Worm (Caenorhabditis elegans) whole organism, L1 larva: ENCODE data around the gene K02D10.1.

Experiments
- C04F5.9 ChIP-seq: sonication (generic microtip); optimal IDR thresholded peaks from 2 replicates; lab custom pipeline; 2016; ENCODE audit warnings: missing genetic modification characterization, missing compliant biosample characterization
- C16A3.4 ChIP-seq: fragments of 150-350 bp; optimal IDR thresholded peaks from 2 replicates; lab custom pipeline; 2014; ENCODE audit warnings: missing biosample characterization, missing genetic modification characterization
- aly-2 ChIP-seq: fragments of 150-350 bp; optimal IDR thresholded peaks from 2 replicates; lab custom pipeline; 2014; ENCODE audit warnings: missing biosample characterization, missing genetic modification characterization
- ama-1 ChIP-seq: fragments of 150-350 bp; optimal IDR thresholded peaks from 2 replicates; lab custom pipeline; 2014
- blmp-1 ChIP-seq: fragments of 150-350 bp; optimal IDR thresholded peaks from 2 replicates; lab custom pipeline; 2014; ENCODE audit warnings: missing biosample characterization, missing genetic modification characterization
- ceh-63 ChIP-seq: fragments of 200-800 bp; sonication (Bioruptor generic); optimal IDR thresholded peaks from 2 replicates; lab custom pipeline; 2018; ENCODE audit warnings: mild to moderate bottlenecking, missing genetic modification characterization, missing compliant biosample characterization
- ceh-8 ChIP-seq: fragments of 200-800 bp; sonication (Bioruptor generic); optimal IDR thresholded peaks from 2 replicates; lab custom pipeline; 2018; ENCODE audit warnings: mild to moderate bottlenecking, missing genetic modification characterization, moderate library complexity, missing compliant biosample characterization
- ceh-90 ChIP-seq: sonication (generic microtip); optimal IDR thresholded peaks from 2 replicates; lab custom pipeline; 2016; ENCODE audit warnings: missing genetic modification characterization, missing compliant biosample characterization
- ces-1 ChIP-seq: fragments of 150-350 bp; optimal IDR thresholded peaks from 2 replicates; lab custom pipeline; 2014; ENCODE audit warnings: missing biosample characterization, missing genetic modification reagents, missing genetic modification characterization
- dpl-1 ChIP-seq, 3 experiments: fragments of 150-350 bp in 2 of 3; sonication (generic microtip) in 1 of 3; optimal IDR thresholded peaks; 2 replicates each; lab custom pipeline; 2014 to 2017; ENCODE audit warnings: missing biosample characterization in 3 of 3, missing genetic modification characterization in 3 of 3, missing genetic modification reagents in 3 of 3
- egl-13 ChIP-seq: sonication (generic microtip); optimal IDR thresholded peaks from 2 replicates; lab custom pipeline; 2016; ENCODE audit warnings: missing genotype, missing genetic modification reagents, missing genetic modification characterization, missing compliant biosample characterization
- egl-27 ChIP-seq, 2 experiments: fragments of 150-350 bp in 1 of 2; sonication (generic microtip); optimal IDR thresholded peaks; 3 replicates each; lab custom pipeline; 2017 to 2018; ENCODE audit warnings: missing biosample characterization in 2 of 2, missing genetic modification characterization in 2 of 2, missing genetic modification reagents in 2 of 2
- elt-3 ChIP-seq, 6 experiments: fragments of 150-350 bp in 1 of 6; sonication (generic microtip); optimal IDR thresholded peaks; 2 replicates each; lab custom pipeline; 2017 to 2018; ENCODE audit warnings: missing biosample characterization in 6 of 6, missing genetic modification characterization in 6 of 6, inconsistent platforms in 1 of 6
- ets-5 ChIP-seq: fragments of 200-800 bp; sonication (Bioruptor generic); IDR thresholded peaks from 2 replicates; pipeline ENCODE4 v1.3.6; 2022; ENCODE audit warnings: missing genetic modification characterization, missing compliant biosample characterization
- fkh-10 ChIP-seq: sonication (generic microtip); optimal IDR thresholded peaks from 2 replicates; lab custom pipeline; 2017; ENCODE audit warnings: missing biosample characterization, missing genetic modification reagents, missing genetic modification characterization
- fkh-8 ChIP-seq: sonication (generic microtip); optimal IDR thresholded peaks from 2 replicates; lab custom pipeline; 2016; ENCODE audit warnings: mild to moderate bottlenecking, missing genetic modification characterization, missing compliant biosample characterization
- grh-1 ChIP-seq: fragments of 200-800 bp; sonication (Bioruptor generic); IDR thresholded peaks from 2 replicates; pipeline ENCODE4 v1.3.6; 2022; ENCODE audit warnings: missing genetic modification reagents, missing genetic modification characterization, missing compliant biosample characterization
- hlh-17 ChIP-seq: fragments of 200-800 bp; sonication (Bioruptor generic); optimal IDR thresholded peaks from 2 replicates; lab custom pipeline; 2018; ENCODE audit warnings: missing genetic modification characterization, mild to moderate bottlenecking, missing compliant biosample characterization, moderate library complexity, borderline replicate concordance
- hlh-4 ChIP-seq: sonication (generic microtip); optimal IDR thresholded peaks from 2 replicates; lab custom pipeline; 2016; ENCODE audit warnings: mild to moderate bottlenecking, missing genetic modification characterization, missing compliant biosample characterization
- hpl-2 ChIP-seq: fragments of 150-350 bp; optimal IDR thresholded peaks from 2 replicates; lab custom pipeline; 2014; ENCODE audit warnings: missing biosample characterization, missing genetic modification reagents, missing genetic modification characterization
- jun-1 ChIP-seq: fragments of 150-350 bp; optimal IDR thresholded peaks from 2 replicates; lab custom pipeline; 2014; ENCODE audit warnings: missing biosample characterization, missing genetic modification reagents, missing genetic modification characterization
- lin-15B ChIP-seq: fragments of 150-350 bp; sonication (generic microtip); optimal IDR thresholded peaks from 3 replicates; lab custom pipeline; 2014; ENCODE audit warnings: missing biosample characterization, missing genetic modification characterization
- lin-35 ChIP-seq, 2 experiments: fragments of 150-350 bp; optimal IDR thresholded peaks; 2 replicates each; lab custom pipeline; 2014; ENCODE audit warnings: missing biosample characterization in 2 of 2, missing genetic modification characterization in 2 of 2, missing genetic modification reagents in 2 of 2
- lin-39 ChIP-seq: fragments of 150-350 bp; optimal IDR thresholded peaks from 2 replicates; lab custom pipeline; 2014; ENCODE audit warnings: missing biosample characterization, missing genetic modification reagents, missing genetic modification characterization
- lir-3 ChIP-seq: sonication (generic microtip); optimal IDR thresholded peaks from 2 replicates; lab custom pipeline; 2016; ENCODE audit warnings: mild to moderate bottlenecking, missing genetic modification characterization, moderate library complexity, missing compliant biosample characterization; ENCODE audit not compliant: poor library complexity
- lsy-2 ChIP-seq, 2 experiments: fragments of 150-350 bp; optimal IDR thresholded peaks; 2 replicates each; lab custom pipeline; 2014; ENCODE audit warnings: missing biosample characterization in 2 of 2, missing genetic modification characterization in 2 of 2
- mab-9 ChIP-seq: fragments of 200-800 bp; sonication (Bioruptor generic); IDR thresholded peaks from 2 replicates; pipeline ENCODE4 v1.3.6; 2022; ENCODE audit warnings: missing genetic modification reagents, missing genetic modification characterization, missing compliant biosample characterization
- mdl-1 ChIP-seq, 2 experiments: fragments of 150-350 bp; optimal IDR thresholded peaks; 2 replicates each; lab custom pipeline; 2014 to 2017; ENCODE audit warnings: missing biosample characterization in 2 of 2, missing genetic modification characterization in 2 of 2, inconsistent platforms in 1 of 2
- mef-2 ChIP-seq: fragments of 150-350 bp; optimal IDR thresholded peaks from 2 replicates; lab custom pipeline; 2014; ENCODE audit warnings: missing biosample characterization, missing genetic modification characterization
- nhr-11 ChIP-seq: fragments of 150-350 bp; optimal IDR thresholded peaks from 2 replicates; lab custom pipeline; 2014; ENCODE audit warnings: missing biosample characterization, missing genetic modification characterization
- nhr-12 ChIP-seq: sonication (generic microtip); optimal IDR thresholded peaks from 2 replicates; lab custom pipeline; 2017; ENCODE audit warnings: missing biosample characterization, missing genetic modification characterization
- nhr-20 ChIP-seq: sonication (generic microtip); optimal IDR thresholded peaks from 2 replicates; lab custom pipeline; 2016; ENCODE audit warnings: mild to moderate bottlenecking, missing genetic modification characterization, missing compliant biosample characterization
- nhr-28 ChIP-seq: fragments of 150-350 bp; optimal IDR thresholded peaks from 2 replicates; lab custom pipeline; 2014; ENCODE audit warnings: missing biosample characterization, missing genetic modification characterization
- nhr-71 ChIP-seq: sonication (generic microtip); optimal IDR thresholded peaks from 2 replicates; lab custom pipeline; 2016; ENCODE audit warnings: mild to moderate bottlenecking, missing genetic modification characterization, moderate library complexity, missing compliant biosample characterization
- nhr-76 ChIP-seq: sonication (generic microtip); optimal IDR thresholded peaks from 2 replicates; lab custom pipeline; 2017; ENCODE audit warnings: missing biosample characterization, missing genetic modification characterization
- nhr-85 ChIP-seq: sonication (generic microtip); peaks from one replicate; lab custom pipeline; 2016; ENCODE audit warnings: missing genetic modification characterization, inconsistent platforms, missing compliant biosample characterization
- nhr-90 ChIP-seq: sonication (generic microtip); optimal IDR thresholded peaks from 2 replicates; lab custom pipeline; 2016; ENCODE audit warnings: mild to moderate bottlenecking, missing genetic modification characterization, missing compliant biosample characterization; ENCODE audit not compliant: poor library complexity
- rnt-1 ChIP-seq: sonication (generic microtip); optimal IDR thresholded peaks from 2 replicates; lab custom pipeline; 2016; ENCODE audit warnings: mild to moderate bottlenecking, missing genetic modification characterization, moderate library complexity, missing compliant biosample characterization
- skn-1 ChIP-seq: fragments of 150-350 bp; optimal IDR thresholded peaks from 2 replicates; lab custom pipeline; 2014; ENCODE audit warnings: missing biosample characterization, missing genetic modification characterization
- snpc-4 ChIP-seq: fragments of 150-350 bp; optimal IDR thresholded peaks from 2 replicates; lab custom pipeline; 2014; ENCODE audit warnings: missing biosample characterization, missing genetic modification characterization
- snu-23 ChIP-seq: sonication (generic microtip); optimal IDR thresholded peaks from 2 replicates; lab custom pipeline; 2016; ENCODE audit warnings: missing genetic modification characterization, missing compliant biosample characterization
- sox-4 ChIP-seq: sonication (generic microtip); optimal IDR thresholded peaks from 2 replicates; lab custom pipeline; 2016; ENCODE audit warnings: missing genetic modification characterization, missing compliant biosample characterization
- sptf-1 ChIP-seq: fragments of 150-350 bp; optimal IDR thresholded peaks from 2 replicates; lab custom pipeline; 2014; ENCODE audit warnings: missing biosample characterization, missing genetic modification characterization
- swsn-7 ChIP-seq: sonication (generic microtip); optimal IDR thresholded peaks from 2 replicates; lab custom pipeline; 2016; ENCODE audit warnings: missing genetic modification characterization, missing compliant biosample characterization
- tlp-1 ChIP-seq: fragments of 150-350 bp; optimal IDR thresholded peaks from 2 replicates; lab custom pipeline; 2014; ENCODE audit warnings: missing biosample characterization, missing genetic modification characterization
- unc-130 ChIP-seq: fragments of 150-350 bp; optimal IDR thresholded peaks from 2 replicates; lab custom pipeline; 2017; ENCODE audit warnings: missing biosample characterization, missing genetic modification characterization, inconsistent platforms
- unc-86 ChIP-seq: sonication (generic microtip); optimal IDR thresholded peaks from 2 replicates; lab custom pipeline; 2016; ENCODE audit warnings: missing genetic modification characterization, missing compliant biosample characterization
- vab-15 ChIP-seq: sonication (generic microtip); optimal IDR thresholded peaks from 2 replicates; lab custom pipeline; 2017; ENCODE audit warnings: missing genotype, mild to moderate bottlenecking, missing genetic modification characterization, missing compliant biosample characterization
- xbp-1 ChIP-seq: sonication (generic microtip); optimal IDR thresholded peaks from 2 replicates; lab custom pipeline; 2016; ENCODE audit warnings: missing genetic modification characterization, missing compliant biosample characterization
- zag-1 ChIP-seq: fragments of 150-350 bp; optimal IDR thresholded peaks from 2 replicates; lab custom pipeline; 2014; ENCODE audit warnings: missing biosample characterization, missing genetic modification characterization
- zip-4 ChIP-seq: fragments of 200-800 bp; sonication (Bioruptor generic); optimal IDR thresholded peaks from 2 replicates; lab custom pipeline; 2018; ENCODE audit warnings: mild to moderate bottlenecking, missing genetic modification characterization, moderate library complexity, missing compliant biosample characterization

Gene K02D10.1

DNA sequence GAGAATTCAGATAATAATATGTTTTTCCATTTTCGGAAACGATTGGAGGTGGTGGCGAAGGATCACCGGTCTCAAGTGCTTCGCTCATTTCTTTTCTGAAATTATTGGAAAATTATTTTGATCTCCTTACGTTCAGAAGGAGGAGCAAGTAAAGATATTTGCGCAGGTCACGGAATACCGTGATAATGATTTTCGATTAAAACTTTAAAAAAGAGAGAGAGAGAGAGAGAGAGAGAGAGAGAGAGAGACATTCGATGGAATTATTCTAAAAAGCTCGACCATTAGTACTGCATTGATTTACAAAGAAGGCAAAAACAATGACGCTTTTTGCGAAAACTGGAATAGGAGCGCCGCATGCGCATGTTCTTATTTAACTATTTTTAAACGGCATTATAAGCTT, 22.9 kb downstream of the K02D10.1 start, which contains the start of gene ztf-1:
TSS of gene ztf-1 (minus strand) at position 101 of the 400 bp plus-strand sequence.
- TF ChIP-seq skn-1 (tag; lab: Kevin White, UChicago) (no peak), hlh-4 (tag; lab: Kevin White, UChicago) (no peak), blmp-1 (tag; lab: Kevin White, UChicago) (no peak), lin-35 (GFP tag; optimal IDR thresholded peaks at IDR 0.05; lab: Kevin White, UChicago) (no peak), egl-27 (tag; optimal IDR thresholded peaks at IDR 0.05; lab: Kevin White, UChicago) (no peak), rnt-1 (tag; lab: Kevin White, UChicago) (no peak), hlh-17 (GFP tag; lab: Kevin White, UChicago) (no peak), vab-15 (tag; lab: Kevin White, UChicago) (no peak)

ce11 chrIII:8794793-8795192, 25.5 kb downstream of the K02D10.1 start:
- peak; percentile 81 for TF ChIP-seq snu-23
- no peak for TF ChIP-seq lin-15B
- peak; percentile 63 to 88 for TF ChIP-seq lsy-2 (tag; optimal IDR thresholded peaks at IDR 0.05; lab: Kevin White, UChicago)
- TF ChIP-seq sptf-1 (tag; lab: Kevin White, UChicago), result no peak
- peak; percentile 52 to 63 (median 61) for TF ChIP-seq dpl-1 (GFP tag; optimal IDR thresholded peaks at IDR 0.05; lab: Kevin White, UChicago)
- TF ChIP-seq mef-2 (tag; lab: Kevin White, UChicago), result no peak
- no peak for TF ChIP-seq aly-2 (tag; lab: Kevin White, UChicago)
- no peak for TF ChIP-seq vab-15 (tag; lab: Kevin White, UChicago)
- peak; percentile 41 for TF ChIP-seq C16A3.4 (tag; lab: Kevin White, UChicago)
- peak; percentile 69 for TF ChIP-seq nhr-90
- no peak for TF ChIP-seq lir-3 (tag; lab: Kevin White, UChicago)
- TF ChIP-seq blmp-1 (tag; lab: Kevin White, UChicago), result peak; percentile 96
- peak; percentile 95 for TF ChIP-seq nhr-85
- TF ChIP-seq swsn-7, result peak; percentile 71
- TF ChIP-seq fkh-10, result no peak
- no peak for TF ChIP-seq nhr-11 (tag; lab: Kevin White, UChicago)
- no peak for TF ChIP-seq sox-4 (tag; lab: Kevin White, UChicago)
- TF ChIP-seq lin-39 (tag; lab: Kevin White, UChicago), result no peak
- no peak for TF ChIP-seq ama-1
- no peak for TF ChIP-seq C04F5.9 (tag; lab: Kevin White, UChicago)
- TF ChIP-seq zip-4, result no peak
- TF ChIP-seq fkh-8 (tag; lab: Kevin White, UChicago), result no peak
- no peak for TF ChIP-seq egl-13 (tag; lab: Kevin White, UChicago)
- peak; percentile 51 for TF ChIP-seq xbp-1 (tag; lab: Kevin White, UChicago)
- TF ChIP-seq nhr-20 (tag; lab: Kevin White, UChicago), result peak; percentile 87
- no peak for TF ChIP-seq nhr-28 (tag; lab: Kevin White, UChicago)
- no peak for TF ChIP-seq hlh-4 (tag; lab: Kevin White, UChicago)
- peak; percentile 73 for TF ChIP-seq grh-1
- TF ChIP-seq ets-5 (GFP tag; lab: Robert Waterston, UW), result no peak
- peak in 1 of 2 experiments; percentile 90 for TF ChIP-seq mdl-1 (tag; optimal IDR thresholded peaks at IDR 0.05; lab: Kevin White, UChicago)
- TF ChIP-seq hpl-2 (GFP tag; lab: Kevin White, UChicago), result no peak
- TF ChIP-seq zag-1 (tag; lab: Kevin White, UChicago), result no peak
- TF ChIP-seq jun-1 (tag; lab: Kevin White, UChicago), result peak; percentile 69
- no peak for TF ChIP-seq ceh-90
- no peak for TF ChIP-seq nhr-12
- no peak for TF ChIP-seq unc-86 (tag; lab: Kevin White, UChicago)
- TF ChIP-seq elt-3 (tag; optimal IDR thresholded peaks at IDR 0.05; lab: Kevin White, UChicago), result peak in 3 of 6 experiments; percentile 58 to 87 (median 72)
- TF ChIP-seq tlp-1, result no peak
- TF ChIP-seq ces-1 (GFP tag; lab: Kevin White, UChicago), result no peak
- peak; percentile 62 to 78 for TF ChIP-seq lin-35 (GFP tag; optimal IDR thresholded peaks at IDR 0.05; lab: Kevin White, UChicago)
- TF ChIP-seq snpc-4, result peak; percentile 17
- no peak for TF ChIP-seq unc-130 (tag; lab: Kevin White, UChicago)
- TF ChIP-seq ceh-63 (GFP tag; lab: Kevin White, UChicago), result no peak
- peak; percentile 29 for TF ChIP-seq ceh-8 (GFP tag; lab: Kevin White, UChicago)
- TF ChIP-seq nhr-71 (tag; lab: Kevin White, UChicago), result peak; percentile 81
- TF ChIP-seq mab-9 (GFP tag; lab: Robert Waterston, UW), result no peak
- no peak for TF ChIP-seq nhr-76 (tag; lab: Kevin White, UChicago)
